Fruit fly (Drosophila melanogaster): ENCODE results near the gene CG14515.

dm6 chr3R:29164930-29165693 lies 32.2 kb upstream of the CG14515 start, which contains the start of gene CG11898:
- TF ChIP-seq CTCF (optimal IDR thresholded peaks at IDR 0.05): no peak
- TF ChIP-seq CG8478 (optimal IDR thresholded peaks at IDR 0.05): no peak
